Worm (Caenorhabditis elegans) whole organism, early embryonic: Measurements from ENCODE around the gene toca-2.

Source experiments
- B0310.2 ChIP-seq: sonication (generic microtip); optimal IDR thresholded peaks from 2 replicates; lab custom pipeline; 2016; ENCODE audit warnings: mild to moderate bottlenecking, missing genetic modification characterization, missing compliant biosample characterization
- ama-1 ChIP-seq: fragments of 150-350 bp; optimal IDR thresholded peaks from 2 replicates; lab custom pipeline; 2014
- ets-7 ChIP-seq: sonication (generic microtip); optimal IDR thresholded peaks from 2 replicates; lab custom pipeline; 2016; ENCODE audit warnings: missing genotype, missing genetic modification characterization, missing compliant biosample characterization
- scrt-1 ChIP-seq: fragments of 200-800 bp; sonication (Bioruptor generic); IDR thresholded peaks from 2 replicates; pipeline ENCODE4 v1.3.6; 2022; ENCODE audit warnings: missing genetic modification characterization, missing compliant biosample characterization

DNA sequence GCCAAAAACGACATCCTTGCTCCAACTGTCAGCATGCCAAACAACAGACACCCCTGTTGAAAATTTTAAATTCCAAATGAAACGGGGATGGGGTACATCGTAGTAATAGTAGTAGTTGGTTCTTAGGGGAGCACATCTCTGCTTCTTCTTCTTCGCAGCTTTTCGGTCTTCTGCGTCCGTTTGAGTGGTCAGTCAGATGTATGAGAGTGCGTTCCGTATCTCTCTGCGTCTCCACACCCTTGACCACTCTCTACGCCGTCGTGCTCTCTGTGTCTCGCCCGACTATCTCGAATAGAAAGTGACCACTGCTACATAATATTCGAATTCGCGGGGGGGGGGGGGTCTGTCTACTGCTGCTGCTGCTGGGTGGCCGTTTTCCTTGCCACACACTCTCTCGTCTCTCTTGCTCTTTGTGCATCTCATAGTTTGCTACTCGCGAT is 42.8 kb upstream of the toca-2 start:
- TF ChIP-seq ets-7 (tag; lab: Kevin White, UChicago) (no peak), scrt-1 (GFP tag; lab: Robert Waterston, UW) (no peak), B0310.2 (tag; lab: Kevin White, UChicago) (no peak), ama-1 (lab: Kevin White, UChicago) (no peak)
